Fruit fly (Drosophila melanogaster) whole organism, embryonic: Measurements from ENCODE around the gene CG6005.
A peak's percentile ranks its signal among the peaks of the same experiment; 100 is the strongest.

Experiments
- Atf-2 ChIP-seq: fragments of 200-800 bp; sonication (Bioruptor generic); optimal IDR thresholded peaks from 2 replicates; lab custom pipeline; 2016; ENCODE audit warnings: missing biosample characterization, missing genetic modification characterization
- CG10209 ChIP-seq: fragments of 200-800 bp; sonication (Bioruptor generic); optimal IDR thresholded peaks from 3 replicates; lab custom pipeline; 2017; ENCODE audit warnings: missing biosample characterization, mild to moderate bottlenecking, missing genetic modification characterization, missing genetic modification reagents
- CG1024 ChIP-seq: fragments of 200-800 bp; sonication (Bioruptor generic); IDR thresholded peaks from 2 replicates; pipeline ENCODE4 v1.3.6; 2022; ENCODE audit warnings: missing biosample characterization, missing genetic modification characterization
- CG10431 ChIP-seq: fragments of 200-800 bp; sonication (Bioruptor generic); optimal IDR thresholded peaks from 3 replicates; lab custom pipeline; 2018; ENCODE audit warnings: missing biosample characterization, mild to moderate bottlenecking, missing genetic modification characterization
- CG11456 ChIP-seq: fragments of 200-800 bp; sonication (Bioruptor generic); IDR thresholded peaks from 3 replicates; pipeline ENCODE4 v1.3.6; 2022; ENCODE audit warnings: missing biosample characterization, missing genetic modification characterization
- CG12104 ChIP-seq: fragments of 200-800 bp; sonication (Bioruptor generic); optimal IDR thresholded peaks from 3 replicates; lab custom pipeline; 2016; ENCODE audit warnings: missing biosample characterization, missing genetic modification characterization
- CG12219 ChIP-seq: fragments of 200-800 bp; sonication (Bioruptor generic); optimal IDR thresholded peaks from 3 replicates; lab custom pipeline; 2018; ENCODE audit warnings: missing biosample characterization, mild to moderate bottlenecking, missing genetic modification characterization
- CG12391 ChIP-seq: fragments of 200-800 bp; sonication (Bioruptor generic); optimal IDR thresholded peaks from 3 replicates; lab custom pipeline; 2018; ENCODE audit warnings: missing biosample characterization, mild to moderate bottlenecking, missing genetic modification characterization, moderate library complexity
- CG12744 ChIP-seq: fragments of 200-800 bp; sonication (Bioruptor generic); optimal IDR thresholded peaks from 2 replicates; lab custom pipeline; 2016; ENCODE audit warnings: missing biosample characterization, missing genetic modification characterization
- CG12942 ChIP-seq: fragments of 200-800 bp; sonication (Bioruptor generic); optimal IDR thresholded peaks from 3 replicates; lab custom pipeline; 2016; ENCODE audit warnings: missing biosample characterization, missing genetic modification characterization
- CG15269 ChIP-seq: fragments of 200-800 bp; sonication (Bioruptor generic); optimal IDR thresholded peaks from 2 replicates; lab custom pipeline; 2018; ENCODE audit warnings: missing biosample characterization, mild to moderate bottlenecking, missing genetic modification characterization, moderate library complexity
- CG17802 ChIP-seq: fragments of 200-800 bp; sonication (Bioruptor generic); optimal IDR thresholded peaks from 2 replicates; lab custom pipeline; 2018; ENCODE audit warnings: missing biosample characterization, mild to moderate bottlenecking, missing genetic modification characterization, moderate library complexity
- CG18011 ChIP-seq: fragments of 200-800 bp; sonication (Bioruptor generic); optimal IDR thresholded peaks from 2 replicates; lab custom pipeline; 2017; ENCODE audit warnings: missing biosample characterization, missing genetic modification characterization, mild to moderate bottlenecking, moderate library complexity, missing genotype
- CG18262 ChIP-seq: fragments of 200-800 bp; optimal IDR thresholded peaks from 3 replicates; lab custom pipeline; 2019; ENCODE audit warnings: missing biosample characterization, mild to moderate bottlenecking, missing genetic modification characterization, moderate library complexity
- CG2120 ChIP-seq: fragments of 200-800 bp; sonication (Bioruptor generic); optimal IDR thresholded peaks from 3 replicates; lab custom pipeline; 2016; ENCODE audit warnings: missing biosample characterization, missing genetic modification characterization
- CG2889 ChIP-seq: fragments of 200-800 bp; sonication (Bioruptor generic); IDR thresholded peaks from 3 replicates; pipeline ENCODE4 v1.3.6; 2022; ENCODE audit warnings: missing biosample characterization, missing genetic modification characterization
- CG4282 ChIP-seq: fragments of 200-800 bp; sonication (Bioruptor generic); optimal IDR thresholded peaks from 2 replicates; lab custom pipeline; 2016; ENCODE audit warnings: missing biosample characterization, missing genetic modification characterization
- CHES-1-like ChIP-seq: fragments of 200-800 bp; sonication (Bioruptor generic); optimal IDR thresholded peaks from 2 replicates; lab custom pipeline; 2016; ENCODE audit warnings: missing biosample characterization, missing genetic modification characterization
- Chrac-16 ChIP-seq: fragments of 200-800 bp; sonication (Bioruptor generic); optimal IDR thresholded peaks from 3 replicates; lab custom pipeline; 2016; ENCODE audit warnings: missing biosample characterization, missing genetic modification characterization
- Dip2 ChIP-seq: fragments of 200-800 bp; sonication (Bioruptor generic); IDR thresholded peaks from 2 replicates; pipeline ENCODE4 v1.3.6; 2022; ENCODE audit warnings: missing biosample characterization, missing genetic modification characterization
- Dp ChIP-seq: fragments of 200-800 bp; sonication (Bioruptor generic); optimal IDR thresholded peaks from 2 replicates; lab custom pipeline; 2018; ENCODE audit warnings: missing biosample characterization, mild to moderate bottlenecking, missing genetic modification characterization, moderate library complexity
- HHEX ChIP-seq: fragments of 200-800 bp; sonication (Bioruptor generic); optimal IDR thresholded peaks from 3 replicates; lab custom pipeline; 2017; ENCODE audit warnings: missing biosample characterization, mild to moderate bottlenecking, missing genetic modification characterization, missing genetic modification reagents
- HLH3B ChIP-seq: fragments of 200-800 bp; sonication (Bioruptor generic); IDR thresholded peaks from 2 replicates; pipeline ENCODE4 v1.3.6; 2022; ENCODE audit warnings: missing biosample characterization, missing genetic modification characterization
- NFAT ChIP-seq: fragments of 200-800 bp; sonication (Bioruptor generic); IDR thresholded peaks from 2 replicates; pipeline ENCODE4 v1.3.6; 2022; ENCODE audit warnings: missing biosample characterization, missing genetic modification characterization
- Poxn ChIP-seq: fragments of 200-800 bp; sonication (Bioruptor generic); IDR thresholded peaks from 2 replicates; pipeline ENCODE4 v1.3.6; 2022; ENCODE audit warnings: missing biosample characterization, missing genetic modification characterization
- Rfx ChIP-seq: fragments of 200-800 bp; sonication (Bioruptor generic); IDR thresholded peaks from 2 replicates; pipeline ENCODE4 v1.3.6; 2022; ENCODE audit warnings: missing biosample characterization, missing genetic modification characterization
- Tbp ChIP-seq: fragments of >200 bp; optimal IDR thresholded peaks from 2 replicates; lab custom pipeline; 2018; ENCODE audit warnings: missing biosample characterization, missing genetic modification characterization
- Trl ChIP-seq, 3 experiments: fragments of >200 bp in 2 of 3; fragments of 200-800 bp in 1 of 3; sonication (Bioruptor generic) in 1 of 3; optimal IDR thresholded peaks; 2 replicates in 1 of 3; 3 replicates in 2 of 3; lab custom pipeline; 2016 to 2017; ENCODE audit warnings: missing biosample characterization in 1 of 3, missing genetic modification characterization in 1 of 3
- Vsx1 ChIP-seq: fragments of 200-800 bp; sonication (Bioruptor generic); optimal IDR thresholded peaks from 2 replicates; lab custom pipeline; 2017; ENCODE audit warnings: missing biosample characterization, mild to moderate bottlenecking, missing genetic modification characterization, missing genetic modification reagents
- ash1 ChIP-seq: fragments of 200-800 bp; sonication (Bioruptor generic); optimal IDR thresholded peaks from 2 replicates; lab custom pipeline; 2018; ENCODE audit warnings: missing biosample characterization, mild to moderate bottlenecking, missing genetic modification characterization
- bbx ChIP-seq: fragments of 200-800 bp; sonication (Bioruptor generic); IDR thresholded peaks from 2 replicates; pipeline ENCODE4 v1.3.6; 2022; ENCODE audit warnings: missing biosample characterization, missing genetic modification characterization; ENCODE audit not compliant: partially characterized antibody
- bigmax ChIP-seq: fragments of 200-800 bp; sonication (Bioruptor generic); optimal IDR thresholded peaks from 2 replicates; lab custom pipeline; 2018; ENCODE audit warnings: missing biosample characterization, mild to moderate bottlenecking, missing genetic modification characterization
- bsh ChIP-seq, 2 experiments: fragments of 200-800 bp; sonication (Bioruptor generic); optimal IDR thresholded peaks; 2 replicates each; lab custom pipeline; 2017 to 2018; ENCODE audit warnings: mild to moderate bottlenecking in 2 of 2, missing biosample characterization in 2 of 2, missing genetic modification characterization in 2 of 2, moderate library complexity in 1 of 2
- caup ChIP-seq: fragments of 200-800 bp; sonication (Bioruptor generic); optimal IDR thresholded peaks from 3 replicates; lab custom pipeline; 2017; ENCODE audit warnings: missing biosample characterization, mild to moderate bottlenecking, missing genetic modification characterization, moderate library complexity; ENCODE audit not compliant: severe bottlenecking
- croc ChIP-seq: fragments of 200-800 bp; sonication (Bioruptor generic); conservative IDR thresholded peaks from 3 replicates; pipeline ENCODE4 v1.3.6; 2022; ENCODE audit warnings: missing biosample characterization, missing genetic modification characterization
- eve ChIP-seq, 2 experiments: fragments of >200 bp; optimal IDR thresholded peaks; 2 replicates each; lab custom pipeline; 2017; ENCODE audit warnings: missing biosample characterization in 2 of 2, missing genetic modification characterization in 2 of 2
- fd102C ChIP-seq: fragments of 200-800 bp; sonication (Bioruptor generic); optimal IDR thresholded peaks from 2 replicates; lab custom pipeline; 2018; ENCODE audit warnings: missing biosample characterization, mild to moderate bottlenecking, missing genetic modification characterization, moderate library complexity
- ftz-f1 ChIP-seq: fragments of 200-800 bp; sonication (Bioruptor generic); optimal IDR thresholded peaks from 2 replicates; lab custom pipeline; 2016; ENCODE audit warnings: missing biosample characterization, missing genetic modification characterization
- h ChIP-seq: fragments of >200 bp; optimal IDR thresholded peaks from 2 replicates; lab custom pipeline; 2017
- ham ChIP-seq: fragments of 200-800 bp; sonication (Bioruptor generic); IDR thresholded peaks from 2 replicates; pipeline ENCODE4 v1.3.6; 2022; ENCODE audit warnings: missing biosample characterization, missing genetic modification characterization
- lbe ChIP-seq: fragments of 200-800 bp; sonication (Bioruptor generic); optimal IDR thresholded peaks from 2 replicates; lab custom pipeline; 2016; ENCODE audit warnings: missing biosample characterization, mild to moderate bottlenecking, missing genetic modification characterization
- psq ChIP-seq: fragments of 200-800 bp; sonication (Bioruptor generic); optimal IDR thresholded peaks from 2 replicates; lab custom pipeline; 2017; ENCODE audit warnings: missing biosample characterization, missing genetic modification characterization
- pzg ChIP-seq: fragments of 200-800 bp; sonication (Bioruptor generic); optimal IDR thresholded peaks from 3 replicates; lab custom pipeline; 2018; ENCODE audit warnings: missing biosample characterization, mild to moderate bottlenecking, missing genetic modification characterization, moderate library complexity
- tap ChIP-seq: fragments of 200-800 bp; optimal IDR thresholded peaks from 3 replicates; lab custom pipeline; 2019; ENCODE audit warnings: missing biosample characterization, mild to moderate bottlenecking, missing genetic modification characterization, moderate library complexity
- tll ChIP-seq, 2 experiments: fragments of 200-800 bp in 1 of 2; fragments of >200 bp in 1 of 2; sonication (Bioruptor generic) in 1 of 2; optimal IDR thresholded peaks; 2 replicates each; lab custom pipeline; 2017 to 2019; ENCODE audit warnings: missing biosample characterization in 2 of 2, missing genetic modification characterization in 2 of 2, mild to moderate bottlenecking in 1 of 2, moderate library complexity in 1 of 2
- trem ChIP-seq: fragments of 200-800 bp; optimal IDR thresholded peaks from 3 replicates; lab custom pipeline; 2019; ENCODE audit warnings: missing biosample characterization, mild to moderate bottlenecking, missing genetic modification characterization, moderate library complexity
- vnd ChIP-seq: fragments of 200-800 bp; sonication (Bioruptor generic); IDR thresholded peaks from 3 replicates; pipeline ENCODE4 v1.3.6; 2022; ENCODE audit warnings: missing biosample characterization, missing genetic modification characterization; ENCODE audit not compliant: partially characterized antibody
- vvl ChIP-seq: fragments of 200-800 bp; sonication (Bioruptor generic); IDR thresholded peaks from 2 replicates; pipeline ENCODE4 v1.3.6; 2022; ENCODE audit warnings: missing biosample characterization, missing genetic modification characterization
- zen ChIP-seq: fragments of 200-800 bp; sonication (Bioruptor generic); optimal IDR thresholded peaks from 3 replicates; lab custom pipeline; 2018; ENCODE audit warnings: missing biosample characterization, mild to moderate bottlenecking, missing genetic modification characterization, moderate library complexity

Gene CG6005

dm6 chr3R:19014742-19015422 is 8.9 kb downstream of the CG6005 start (continued):
- TF ChIP-seq caup (GFP tag; lab: Kevin White, UChicago) (no peak), CG2120 (GFP tag; lab: Kevin White, UChicago) (no peak), lbe (GFP tag; lab: Kevin White, UChicago) (no peak), vvl (GFP tag; lab: Robert Waterston, UW) (peak; percentile 64; the same call in 1 of the 2 replicates), CG15269 (tag; lab: Kevin White, UChicago) (peak; percentile 22), Tbp (no peak), CG12391 (tag; lab: Kevin White, UChicago) (peak; percentile 66), eve (GFP tag; optimal IDR thresholded peaks at IDR 0.05; lab: Kevin White, UChicago) (no peak), HLH3B (GFP tag; lab: Robert Waterston, UW) (peak; percentile 65), croc (peak; percentile 48; the same call in 1 of the 3 replicates), Vsx1 (no peak), CG2889 (GFP tag; lab: Robert Waterston, UW) (no peak), CG12744 (GFP tag; lab: Kevin White, UChicago) (no peak), bigmax (GFP tag; lab: Kevin White, UChicago) (no peak), CG1024 (peak; percentile 58), h (no peak), HHEX (peak; percentile 3), trem (tag; lab: Kevin White, UChicago) (peak; percentile 48), Chrac-16 (GFP tag; lab: Kevin White, UChicago) (peak; percentile 24), CG17802 (no peak), CG18262 (tag; lab: Kevin White, UChicago) (peak; percentile 72), psq (no peak), Atf-2 (GFP tag; lab: Kevin White, UChicago) (no peak), bbx (no peak), zen (tag; lab: Kevin White, UChicago) (no peak), NFAT (GFP tag; lab: Robert Waterston, UW) (no peak), bsh (GFP tag; optimal IDR thresholded peaks at IDR 0.05; lab: Kevin White, UChicago) (peak in 1 of 2 experiments; percentile 80), Trl (optimal IDR thresholded peaks at IDR 0.05; lab: Kevin White, UChicago) (no peak), Trl (GFP tag; optimal IDR thresholded peaks at IDR 0.05; lab: Kevin White, UChicago) (no peak), CG18011 (no peak), pzg (GFP tag; lab: Kevin White, UChicago) (no peak), CG10431 (no peak), ash1 (GFP tag; lab: Kevin White, UChicago) (no peak), Poxn (GFP tag; lab: Robert Waterston, UW) (no peak), Dp (GFP tag; lab: Kevin White, UChicago) (no peak), tap (tag; lab: Kevin White, UChicago) (peak; percentile 48), Dip2 (GFP tag; lab: Robert Waterston, UW) (no peak), CG4282 (GFP tag; lab: Kevin White, UChicago) (no peak), Rfx (GFP tag; lab: Robert Waterston, UW) (0 out of 2 replicates have a peak, but pooled peaks have one; percentile 14), vnd (GFP tag; lab: Robert Waterston, UW) (no peak), fd102C (GFP tag; lab: Kevin White, UChicago) (no peak), CG12219 (GFP tag; lab: Kevin White, UChicago) (no peak), CG12104 (GFP tag; lab: Kevin White, UChicago) (no peak), CHES-1-like (GFP tag; lab: Kevin White, UChicago) (no peak), tll (GFP tag; optimal IDR thresholded peaks at IDR 0.05; lab: Kevin White, UChicago) (no peak), CG12942 (GFP tag; lab: Kevin White, UChicago) (no peak), ham (no peak), CG11456 (GFP tag; lab: Robert Waterston, UW) (no peak), ftz-f1 (GFP tag; lab: Kevin White, UChicago) (no peak), CG10209 (GFP tag; lab: Kevin White, UChicago) (peak; percentile 37)
